Worm (Caenorhabditis elegans) whole organism, midembryonic: ENCODE data around the gene unc-42.

Source experiments
- T22C8.4 ChIP-seq: fragments of 200-800 bp; sonication (Bioruptor generic); IDR thresholded peaks from 2 replicates; pipeline ENCODE4 v1.3.6; 2022; ENCODE audit warnings: missing genetic modification characterization, missing compliant biosample characterization
- cog-1 ChIP-seq: sonication (generic microtip); optimal IDR thresholded peaks from 2 replicates; lab custom pipeline; 2016; ENCODE audit warnings: missing genetic modification characterization, missing compliant biosample characterization
- flt-1 ChIP-seq: fragments of 200-800 bp; sonication (Bioruptor generic); IDR thresholded peaks from 2 replicates; pipeline ENCODE4 v1.3.6; 2022; ENCODE audit warnings: missing genetic modification characterization, missing compliant biosample characterization
- klf-2 ChIP-seq: fragments of 200-800 bp; sonication (Bioruptor generic); conservative IDR thresholded peaks from 2 replicates; pipeline ENCODE4 v1.3.6; 2022; ENCODE audit warnings: missing genetic modification reagents, missing genetic modification characterization, missing compliant biosample characterization
- med-1 ChIP-seq: sonication (generic microtip); optimal IDR thresholded peaks from 2 replicates; lab custom pipeline; 2017; ENCODE audit warnings: missing genetic modification characterization, mild to moderate bottlenecking, missing compliant biosample characterization, antibody characterized with exemption, missing genetic modification reagents; ENCODE audit not compliant: insufficient read depth
- ref-1 ChIP-seq: fragments of 200-800 bp; sonication (Bioruptor generic); conservative IDR thresholded peaks from 2 replicates; pipeline ENCODE4 v1.3.6; 2022; ENCODE audit warnings: missing genetic modification reagents, missing genetic modification characterization, missing compliant biosample characterization
- tab-1 ChIP-seq: fragments of 200-800 bp; sonication (Bioruptor generic); IDR thresholded peaks from 2 replicates; pipeline ENCODE4 v1.3.6; 2022; ENCODE audit warnings: missing genetic modification characterization, missing compliant biosample characterization
- ztf-23 ChIP-seq: fragments of 200-800 bp; sonication (Bioruptor generic); IDR thresholded peaks from 2 replicates; pipeline ENCODE4 v1.3.6; 2022; ENCODE audit warnings: missing genetic modification reagents, missing genetic modification characterization, missing compliant biosample characterization
- ztf-29 ChIP-seq: fragments of 200-800 bp; sonication (Bioruptor generic); IDR thresholded peaks from 2 replicates; pipeline ENCODE4 v1.3.6; 2022; ENCODE audit warnings: missing genetic modification reagents, missing genetic modification characterization, missing compliant biosample characterization

Gene unc-42

ce11 chrV:9799076-9799475 is 29.9 kb upstream of the unc-42 start, which contains the start of gene F46B6.13:
Gene F46B6.13, minus strand, starts transcription at chrV:9799176.
- TF ChIP-seq med-1 (GFP tag; lab: Kevin White, UChicago) (no peak), tab-1 (GFP tag; lab: Robert Waterston, UW) (no peak), klf-2 (GFP tag; lab: Robert Waterston, UW) (no peak), ztf-23 (no peak), ztf-29 (GFP tag; lab: Robert Waterston, UW) (no peak), flt-1 (GFP tag; lab: Robert Waterston, UW) (no peak), cog-1 (tag; lab: Kevin White, UChicago) (no peak), ref-1 (GFP tag; lab: Robert Waterston, UW) (no peak)

ce11 chrV:9798212-9798611 is 29.0 kb upstream of the unc-42 start:
- no peak for TF ChIP-seq ztf-23
- no peak for TF ChIP-seq ztf-29 (GFP tag; lab: Robert Waterston, UW)
- no peak for TF ChIP-seq cog-1 (tag; lab: Kevin White, UChicago)
- TF ChIP-seq T22C8.4, result no peak
- no peak for TF ChIP-seq flt-1 (GFP tag; lab: Robert Waterston, UW)
- TF ChIP-seq klf-2 (GFP tag; lab: Robert Waterston, UW), result no peak
- no peak for TF ChIP-seq tab-1 (GFP tag; lab: Robert Waterston, UW)
- TF ChIP-seq ref-1 (GFP tag; lab: Robert Waterston, UW), result no peak
- TF ChIP-seq med-1 (GFP tag; lab: Kevin White, UChicago), result no peak

- no peak for TF ChIP-seq flt-1 (GFP tag; lab: Robert Waterston, UW)
- no peak for TF ChIP-seq T22C8.4
- no peak for TF ChIP-seq ref-1 (GFP tag; lab: Robert Waterston, UW)
- TF ChIP-seq ztf-23, result no peak
- no peak for TF ChIP-seq klf-2 (GFP tag; lab: Robert Waterston, UW)
- TF ChIP-seq med-1 (GFP tag; lab: Kevin White, UChicago), result no peak
- TF ChIP-seq cog-1 (tag; lab: Kevin White, UChicago), result no peak
- no peak for TF ChIP-seq tab-1 (GFP tag; lab: Robert Waterston, UW)
- no peak for TF ChIP-seq ztf-29 (GFP tag; lab: Robert Waterston, UW)
These were observed 27.4 kb upstream of the unc-42 start, which contains the start of gene F46B6.9 for ce11 chrV:9796562-9796961. Gene F46B6.9, plus strand, starts transcription at chrV:9796862.

ce11 chrV:9796002-9796401 is 26.8 kb upstream of the unc-42 start:
- TF ChIP-seq ref-1 (GFP tag; lab: Robert Waterston, UW), result no peak
- no peak for TF ChIP-seq med-1 (GFP tag; lab: Kevin White, UChicago)
- no peak for TF ChIP-seq T22C8.4
- TF ChIP-seq ztf-23, result no peak
- TF ChIP-seq flt-1 (GFP tag; lab: Robert Waterston, UW), result no peak
- no peak for TF ChIP-seq klf-2 (GFP tag; lab: Robert Waterston, UW)
- no peak for TF ChIP-seq tab-1 (GFP tag; lab: Robert Waterston, UW)

DNA sequence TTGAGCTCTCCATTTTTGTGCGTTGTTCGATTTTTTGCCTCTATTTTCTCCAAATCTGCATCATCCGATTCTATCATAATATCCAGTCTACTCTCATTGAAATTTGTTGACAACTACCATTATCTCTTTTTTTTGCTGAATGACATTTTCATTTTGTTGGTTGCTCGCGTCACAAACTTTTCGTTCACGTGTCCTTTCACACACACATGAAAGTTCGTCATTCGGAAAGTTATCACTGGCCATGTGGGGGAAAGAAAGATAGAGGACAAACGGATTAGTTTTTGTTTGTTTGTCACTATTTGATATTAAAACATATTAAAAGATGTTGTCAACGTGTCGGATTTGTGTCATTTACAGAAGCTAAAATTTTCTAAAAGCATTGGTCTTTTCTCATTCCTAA is 25.8 kb upstream of the unc-42 start:
- no peak for TF ChIP-seq flt-1 (GFP tag; lab: Robert Waterston, UW)
- no peak for TF ChIP-seq cog-1 (tag; lab: Kevin White, UChicago)
- no peak for TF ChIP-seq med-1 (GFP tag; lab: Kevin White, UChicago)
- TF ChIP-seq ztf-29 (GFP tag; lab: Robert Waterston, UW), result no peak
- TF ChIP-seq ref-1 (GFP tag; lab: Robert Waterston, UW), result no peak
- no peak for TF ChIP-seq T22C8.4
- TF ChIP-seq tab-1 (GFP tag; lab: Robert Waterston, UW), result no peak
- TF ChIP-seq klf-2 (GFP tag; lab: Robert Waterston, UW), result no peak
- TF ChIP-seq ztf-23, result no peak

DNA sequence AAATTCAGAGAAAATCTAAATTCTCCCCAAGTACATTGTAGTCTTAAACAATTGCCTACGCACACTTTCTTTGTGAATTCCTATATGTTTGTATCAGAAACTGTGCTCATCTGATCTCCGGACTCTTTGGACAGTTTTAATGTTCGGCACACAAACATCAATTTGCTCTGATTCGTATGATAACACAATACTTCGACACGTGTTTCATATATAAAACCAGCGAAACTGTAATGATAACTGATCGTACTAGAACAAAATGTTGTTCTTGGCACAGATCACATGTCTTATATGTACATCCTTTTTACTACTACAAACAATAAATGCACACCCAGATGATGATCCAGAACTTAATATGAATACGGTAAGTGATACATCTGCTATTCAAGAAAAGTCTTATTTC is 22.1 kb upstream of the unc-42 start, which contains the start of gene lipl-2:
Gene lipl-2 (plus strand): TSS at position 236 of the 400 bp plus-strand sequence.
- no peak for TF ChIP-seq ztf-23
- no peak for TF ChIP-seq ref-1 (GFP tag; lab: Robert Waterston, UW)
- no peak for TF ChIP-seq klf-2 (GFP tag; lab: Robert Waterston, UW)
- no peak for TF ChIP-seq tab-1 (GFP tag; lab: Robert Waterston, UW)
- no peak for TF ChIP-seq flt-1 (GFP tag; lab: Robert Waterston, UW)
- no peak for TF ChIP-seq med-1 (GFP tag; lab: Kevin White, UChicago)
- no peak for TF ChIP-seq cog-1 (tag; lab: Kevin White, UChicago)
- no peak for TF ChIP-seq ztf-29 (GFP tag; lab: Robert Waterston, UW)
- TF ChIP-seq T22C8.4, result no peak

- TF ChIP-seq cog-1 (tag; lab: Kevin White, UChicago) (no peak), ref-1 (GFP tag; lab: Robert Waterston, UW) (no peak), klf-2 (GFP tag; lab: Robert Waterston, UW) (no peak), flt-1 (GFP tag; lab: Robert Waterston, UW) (no peak), tab-1 (GFP tag; lab: Robert Waterston, UW) (no peak), ztf-29 (GFP tag; lab: Robert Waterston, UW) (no peak), T22C8.4 (no peak), med-1 (GFP tag; lab: Kevin White, UChicago) (no peak), ztf-23 (no peak)
These were observed 20.6 kb upstream of the unc-42 start, which contains the start of gene ztf-7 for ce11 chrV:9789657-9790261. Gene ztf-7, minus strand, starts transcription at chrV:9789707.

DNA sequence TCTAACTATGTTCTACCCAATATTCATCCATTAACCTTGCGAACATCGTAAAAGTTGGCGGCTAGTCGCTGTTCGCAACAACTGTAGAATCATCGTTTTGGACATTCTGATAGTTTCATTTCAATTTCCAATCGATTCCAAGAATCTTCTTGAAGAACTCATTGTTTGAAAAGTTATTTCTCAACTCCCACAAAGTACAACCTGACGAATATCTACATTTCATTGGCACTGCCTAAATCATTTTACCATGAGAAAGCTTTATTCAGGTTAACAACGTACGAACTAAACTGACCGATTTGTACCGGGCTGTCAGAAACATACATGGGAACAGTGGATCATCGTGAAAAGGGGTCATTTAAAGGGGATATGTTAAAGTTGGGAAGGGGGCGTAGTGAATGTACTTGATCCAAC is 17.5 kb upstream of the unc-42 start, which contains the start of gene F46B6.6:
Gene F46B6.6 (minus strand): TSS at position 148 of the 411 bp plus-strand sequence.
- TF ChIP-seq ztf-23 (no peak), cog-1 (tag; lab: Kevin White, UChicago) (no peak), tab-1 (GFP tag; lab: Robert Waterston, UW) (no peak), ztf-29 (GFP tag; lab: Robert Waterston, UW) (no peak), flt-1 (GFP tag; lab: Robert Waterston, UW) (no peak), med-1 (GFP tag; lab: Kevin White, UChicago) (no peak), T22C8.4 (no peak), ref-1 (GFP tag; lab: Robert Waterston, UW) (no peak), klf-2 (GFP tag; lab: Robert Waterston, UW) (no peak)

DNA sequence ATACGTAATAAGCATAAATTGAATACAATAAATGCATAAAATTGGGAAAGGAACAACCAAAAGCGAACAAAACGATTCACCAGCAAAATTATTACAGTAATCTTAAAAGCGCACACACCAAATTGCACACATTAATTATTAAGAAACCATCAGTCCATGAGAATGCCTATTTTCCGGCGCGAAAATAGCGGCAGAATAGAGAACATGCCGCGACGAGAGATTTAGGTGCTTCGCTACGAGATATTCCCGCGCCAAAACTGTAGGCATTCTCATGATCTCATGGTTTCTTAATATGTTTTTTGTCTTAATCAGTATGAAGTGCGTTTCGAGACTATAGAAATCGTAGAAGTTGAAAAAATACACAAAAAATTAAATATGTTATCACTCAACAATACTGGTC is 15.0 kb upstream of the unc-42 start:
- TF ChIP-seq ref-1 (GFP tag; lab: Robert Waterston, UW) (no peak), klf-2 (GFP tag; lab: Robert Waterston, UW) (no peak), ztf-29 (GFP tag; lab: Robert Waterston, UW) (no peak), tab-1 (GFP tag; lab: Robert Waterston, UW) (no peak), T22C8.4 (no peak)
